Worm (Caenorhabditis elegans) whole organism, L2 larva: ENCODE results near the gene ttr-6.

Source experiments
- ZK546.5 ChIP-seq: sonication (generic microtip); optimal IDR thresholded peaks from 2 replicates; lab custom pipeline; 2017; ENCODE audit warnings: missing biosample characterization, missing genetic modification characterization
- dmd-4 ChIP-seq: sonication (generic microtip); optimal IDR thresholded peaks from 2 replicates; lab custom pipeline; 2017; ENCODE audit warnings: missing biosample characterization, missing genetic modification characterization
- egl-27 ChIP-seq: sonication (generic microtip); optimal IDR thresholded peaks from 3 replicates; lab custom pipeline; 2017; ENCODE audit warnings: missing biosample characterization, missing genetic modification reagents, missing genetic modification characterization
- fos-1 ChIP-seq: fragments of 150-350 bp; optimal IDR thresholded peaks from 2 replicates; lab custom pipeline; 2014; ENCODE audit warnings: missing biosample characterization, missing genetic modification characterization
- mdl-1 ChIP-seq, 2 experiments: fragments of 150-350 bp in 1 of 2; sonication (generic microtip) in 1 of 2; optimal IDR thresholded peaks; 2 replicates each; lab custom pipeline; 2017; ENCODE audit warnings: missing biosample characterization in 2 of 2, missing genetic modification characterization in 2 of 2
- nhr-12 ChIP-seq: fragments of 150-350 bp; optimal IDR thresholded peaks from 2 replicates; lab custom pipeline; 2014; ENCODE audit warnings: missing biosample characterization, missing genetic modification characterization
- nhr-21 ChIP-seq: fragments of 150-350 bp; optimal IDR thresholded peaks from 2 replicates; lab custom pipeline; 2014; ENCODE audit warnings: missing biosample characterization, missing genetic modification characterization
- nhr-237 ChIP-seq: fragments of 150-350 bp; optimal IDR thresholded peaks from 2 replicates; lab custom pipeline; 2014; ENCODE audit warnings: missing biosample characterization, missing genetic modification characterization
- unc-39 ChIP-seq: fragments of 150-350 bp; optimal IDR thresholded peaks from 2 replicates; lab custom pipeline; 2014; ENCODE audit warnings: missing biosample characterization, missing genetic modification characterization
- unc-62 ChIP-seq: fragments of 150-350 bp; optimal IDR thresholded peaks from 2 replicates; lab custom pipeline; 2014; ENCODE audit warnings: missing biosample characterization, missing genetic modification reagents, missing genetic modification characterization
- ztf-1 ChIP-seq: fragments of 200-800 bp; sonication (Bioruptor generic); conservative IDR thresholded peaks from 2 replicates; pipeline ENCODE4 v1.3.6; 2022; ENCODE audit warnings: missing genetic modification characterization, missing compliant biosample characterization
- ztf-11 ChIP-seq: sonication (generic microtip); optimal IDR thresholded peaks from 2 replicates; lab custom pipeline; 2017; ENCODE audit warnings: missing biosample characterization, missing genetic modification characterization

ce11 chrX:6551073-6551652, 45.8 kb downstream of the ttr-6 start:
- no peak for TF ChIP-seq ztf-1 (GFP tag; lab: Robert Waterston, UW)
- TF ChIP-seq nhr-21 (tag; lab: Kevin White, UChicago) = no peak
- no peak for TF ChIP-seq unc-62 (GFP tag; lab: Kevin White, UChicago)
- no peak for TF ChIP-seq ztf-11 (tag; lab: Kevin White, UChicago)
- TF ChIP-seq dmd-4 = no peak
- TF ChIP-seq egl-27 (tag; lab: Kevin White, UChicago) = no peak
- TF ChIP-seq ZK546.5 (tag; lab: Kevin White, UChicago) = no peak
- TF ChIP-seq unc-39 (tag; lab: Kevin White, UChicago) = no peak
- TF ChIP-seq mdl-1 (tag; optimal IDR thresholded peaks at IDR 0.05; lab: Kevin White, UChicago) = no peak
- TF ChIP-seq fos-1 (tag; lab: Kevin White, UChicago) = no peak
- TF ChIP-seq nhr-12 (tag; lab: Kevin White, UChicago) = no peak
- no peak for TF ChIP-seq nhr-237
